Fruit fly (Drosophila melanogaster): ENCODE measurements around the gene Ugt37B1.
A peak's percentile ranks its signal among the peaks of the same experiment; 100 is the strongest.

DNA sequence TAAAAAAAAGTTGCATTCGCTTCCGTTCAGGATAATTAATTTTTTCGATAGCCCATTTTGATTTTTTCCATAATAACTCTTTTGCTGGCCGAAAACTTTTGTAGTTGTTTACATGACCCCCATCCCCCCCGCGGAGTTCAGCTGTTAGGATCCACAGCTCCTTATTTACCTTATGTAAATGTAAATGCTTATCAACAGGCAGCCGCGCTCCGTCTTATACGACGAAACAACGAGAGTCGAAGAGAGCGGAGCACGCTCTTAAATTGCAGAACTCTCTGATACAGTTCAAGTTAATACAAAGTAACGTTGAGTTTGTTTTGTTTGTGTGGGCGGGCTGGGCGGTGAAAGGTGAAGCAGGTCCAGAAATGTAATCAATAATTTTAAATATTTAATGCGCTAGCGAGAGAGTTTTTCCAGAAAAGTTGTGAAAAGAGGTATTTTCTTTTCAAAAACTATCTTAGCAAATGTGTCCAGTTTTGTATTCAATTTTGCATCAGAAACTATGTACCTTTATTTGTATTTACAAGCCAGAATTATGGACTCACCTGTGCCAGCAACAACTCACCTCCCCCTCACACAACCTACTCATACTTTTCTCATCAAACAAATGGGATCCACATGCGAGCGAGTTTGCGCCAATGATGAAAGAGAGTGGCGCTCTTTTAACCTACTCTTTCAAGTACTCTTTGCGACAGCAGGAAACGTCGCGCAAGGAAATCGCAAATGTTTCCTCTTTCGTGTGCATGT lies 27.6 kb downstream of the Ugt37B1 start:
- no peak for TF ChIP-seq Eip75B (GFP tag; optimal IDR thresholded peaks at IDR 0.05)
- TF ChIP-seq CG8632 (GFP tag; optimal IDR thresholded peaks at IDR 0.05): no peak
- peak; percentile 65 for TF ChIP-seq Eip78C (GFP tag)
- no peak for TF ChIP-seq CG6854 (GFP tag; optimal IDR thresholded peaks at IDR 0.05)
- no peak for TF ChIP-seq net (GFP tag; optimal IDR thresholded peaks at IDR 0.05)
- TF ChIP-seq CG8319 (GFP tag; optimal IDR thresholded peaks at IDR 0.05): no peak
- no peak for TF ChIP-seq Ets21C (GFP tag; optimal IDR thresholded peaks at IDR 0.05)
- TF ChIP-seq CG6792 (GFP tag; optimal IDR thresholded peaks at IDR 0.05): no peak
